Fruit fly (Drosophila melanogaster): ENCODE measurements around the gene kmg.
A peak's percentile ranks its signal among the peaks of the same experiment; 100 is the strongest.

kmg gene

DNA sequence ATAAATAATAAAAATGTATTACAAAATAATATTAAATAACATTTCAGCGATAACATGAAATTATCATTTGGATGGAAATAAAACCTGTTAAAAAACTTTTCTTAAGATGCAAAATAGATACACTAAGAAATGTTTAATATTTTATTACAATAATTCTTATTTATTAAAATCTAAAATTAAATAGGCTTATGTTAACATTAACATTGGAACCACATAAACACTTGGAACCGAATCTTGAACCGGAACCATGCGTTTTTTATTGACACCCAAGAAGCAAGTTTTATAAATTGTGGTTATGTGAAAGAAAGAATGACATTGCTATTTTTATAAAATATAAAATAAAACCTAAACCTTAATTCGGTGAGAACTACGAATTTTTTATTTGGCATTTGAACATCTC, at the start of gene kmg:
Gene kmg (plus strand): TSS at position 301 of the 400 bp plus-strand sequence.
- TF ChIP-seq noc (tag; optimal IDR thresholded peaks at IDR 0.05): no peak

DNA sequence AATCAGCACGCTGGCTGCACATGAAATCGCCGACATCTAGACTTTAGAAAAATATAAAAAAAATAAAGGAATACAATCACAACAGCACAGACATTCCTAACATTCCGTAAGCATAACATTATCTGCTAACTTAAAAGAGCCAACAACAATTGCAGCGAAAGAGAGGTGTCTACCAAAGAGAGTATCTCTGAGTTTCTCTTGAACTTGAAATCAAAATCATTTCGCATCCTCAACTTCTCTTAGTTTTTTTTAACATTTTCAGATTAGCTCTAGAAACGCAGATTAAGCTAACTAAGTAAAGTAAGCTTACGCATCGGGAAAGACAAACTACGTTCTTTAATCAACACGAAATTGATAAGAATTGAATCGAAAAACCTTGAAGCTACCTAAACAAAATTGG, 46.7 kb upstream of the kmg start:
- no peak for TF ChIP-seq noc (tag; optimal IDR thresholded peaks at IDR 0.05)

DNA sequence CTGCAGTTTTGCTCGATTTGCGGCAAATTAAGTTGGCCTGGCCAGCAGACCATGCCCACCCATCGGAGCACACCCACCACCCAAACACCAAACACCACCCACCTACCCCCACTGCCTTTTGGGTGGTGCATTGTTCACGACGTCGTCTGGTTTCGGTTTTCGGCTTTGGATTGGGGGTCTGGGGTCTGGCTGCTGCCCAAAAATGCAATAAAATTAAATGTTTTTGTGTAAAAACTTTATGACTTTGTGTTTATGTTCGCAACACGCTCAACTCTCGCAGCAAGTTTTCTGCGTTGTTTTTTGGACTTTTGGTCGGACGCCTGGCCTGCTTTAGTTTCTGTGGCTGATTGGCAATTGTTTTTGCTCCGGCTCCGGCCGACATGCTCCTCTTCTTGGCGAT, 43.6 kb upstream of the kmg start:
- TF ChIP-seq noc (tag; optimal IDR thresholded peaks at IDR 0.05): no peak

DNA sequence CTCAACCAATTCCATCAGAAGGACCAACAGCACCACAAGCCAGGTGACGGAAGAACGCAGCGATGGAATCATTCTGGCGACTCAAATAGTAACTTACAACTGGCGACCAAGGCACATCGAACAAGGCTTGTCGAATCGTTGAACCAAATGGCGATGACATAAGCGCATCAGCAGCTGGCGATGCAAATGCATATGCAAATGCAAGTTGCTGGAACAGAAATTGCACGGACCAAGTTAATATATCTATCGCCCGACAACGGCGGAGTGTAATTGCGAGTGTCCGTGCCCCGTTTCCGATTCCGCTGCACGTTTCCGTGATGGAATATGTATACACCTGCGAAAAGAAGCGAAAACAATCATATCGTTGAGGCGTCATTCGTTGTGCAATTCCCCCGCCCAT, 41.3 kb upstream of the kmg start, which contains the start of the genes CG44198 and CG43050:
Gene CG44198 (minus strand): TSS at position 101 of the 400 bp plus-strand sequence.
Gene CG43050 (plus strand): TSS at position 261 of the 400 bp plus-strand sequence.
- no peak for TF ChIP-seq noc (tag; optimal IDR thresholded peaks at IDR 0.05)

DNA sequence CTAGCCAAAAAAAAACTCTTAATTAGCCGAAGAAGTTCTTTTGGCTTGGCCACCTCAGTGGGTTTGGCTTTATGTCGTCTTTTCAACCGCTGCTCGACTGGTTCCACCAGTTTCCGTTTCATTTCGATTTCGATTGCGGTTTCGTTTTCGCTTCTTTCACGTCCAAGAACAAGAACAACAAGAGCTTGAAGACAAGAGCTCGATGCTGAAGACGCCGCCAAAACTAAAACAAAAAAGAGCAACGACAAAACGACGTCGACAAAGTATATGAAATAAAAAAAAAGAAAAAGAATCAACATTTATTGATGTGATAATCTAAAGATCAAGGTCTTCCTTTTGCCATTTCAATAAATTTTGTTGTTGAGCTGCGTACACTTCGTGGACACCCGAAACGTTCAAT, 37.8 kb upstream of the kmg start:
- TF ChIP-seq noc (tag; optimal IDR thresholded peaks at IDR 0.05): no peak

DNA sequence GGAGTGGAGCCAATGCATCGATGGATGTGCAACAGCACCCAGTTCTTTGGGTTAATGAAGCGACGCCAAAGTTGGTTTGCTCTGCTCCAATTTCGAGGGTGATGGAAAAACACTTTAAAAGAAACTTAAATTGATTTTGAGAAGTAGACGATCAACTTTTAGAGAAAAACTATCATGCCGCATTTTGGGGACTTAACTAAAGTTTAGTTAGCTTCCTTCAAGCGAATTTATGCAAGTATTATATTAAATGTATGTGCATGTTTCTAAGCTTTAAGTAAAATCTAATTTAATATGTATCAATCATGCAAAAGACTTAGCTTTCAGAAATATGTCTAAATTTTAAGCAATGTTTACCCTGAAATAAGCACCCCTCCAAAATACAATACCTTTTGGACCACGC, 30.0 kb upstream of the kmg start, which contains the start of gene CG5122:
Gene CG5122 (plus strand): TSS at position 301 of the 400 bp plus-strand sequence.
- TF ChIP-seq noc (tag; optimal IDR thresholded peaks at IDR 0.05): no peak

DNA sequence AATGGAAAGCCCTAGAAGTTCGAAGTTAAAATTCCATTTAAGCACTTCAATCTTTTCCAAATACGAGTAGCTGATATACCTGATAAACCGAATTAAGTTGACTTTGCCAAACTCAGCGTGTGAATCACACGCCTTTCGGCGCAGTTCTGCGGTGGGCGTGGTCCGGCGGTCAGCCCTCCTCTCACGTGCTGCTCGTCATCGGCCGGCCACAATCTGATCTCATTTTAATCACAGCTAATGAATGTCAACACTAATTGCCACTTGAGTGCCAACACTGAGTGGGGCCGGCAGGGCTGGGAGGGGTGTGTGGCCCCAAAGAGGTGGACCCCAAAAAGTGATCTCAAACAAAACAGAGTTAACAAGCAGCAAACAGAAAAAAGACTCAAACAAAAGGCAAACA, 24.4 kb upstream of the kmg start:
- no peak for TF ChIP-seq noc (tag; optimal IDR thresholded peaks at IDR 0.05)

DNA sequence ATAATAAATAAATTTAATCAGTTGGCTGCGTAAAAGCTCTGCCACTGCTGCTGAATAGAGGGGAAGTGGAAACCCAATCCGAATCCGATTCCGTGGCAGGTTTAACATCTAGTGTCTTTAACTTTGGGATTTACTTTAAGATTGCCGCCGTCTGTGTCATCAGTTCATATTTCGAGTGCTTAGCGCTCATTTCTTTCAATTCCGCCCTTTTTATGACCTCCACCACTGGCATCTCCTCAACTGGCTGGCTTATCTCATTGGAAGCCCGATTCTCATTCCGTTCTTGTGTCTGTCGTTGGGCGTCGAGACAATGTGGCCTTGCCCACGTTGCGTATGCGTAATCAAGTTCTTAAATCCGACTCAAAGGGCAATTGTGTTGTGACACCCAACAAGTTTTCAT, 19.4 kb upstream of the kmg start:
- TF ChIP-seq noc (tag; optimal IDR thresholded peaks at IDR 0.05): no peak

DNA sequence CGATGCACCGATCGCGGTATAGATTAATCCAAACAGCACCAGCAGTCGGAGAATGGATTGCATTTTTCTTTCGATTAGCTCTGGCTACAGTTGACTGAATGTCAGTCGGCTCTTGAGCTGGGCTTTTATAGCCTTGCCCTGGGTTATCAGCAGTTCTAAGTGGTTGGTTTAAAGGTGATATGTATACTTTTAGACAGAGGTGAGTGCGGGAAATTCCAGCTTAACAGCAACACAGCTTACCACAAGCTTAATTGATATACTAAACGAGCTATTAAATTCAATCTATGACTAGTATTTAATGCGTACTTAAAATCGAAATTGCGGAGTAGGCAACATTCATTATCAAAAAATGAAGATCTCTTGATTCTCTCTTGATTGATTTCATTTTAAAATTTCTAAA, 17.5 kb upstream of the kmg start, which contains the start of gene CG9928:
Gene CG9928 (minus strand): TSS at position 101 of the 400 bp plus-strand sequence.
- no peak for TF ChIP-seq noc (tag; optimal IDR thresholded peaks at IDR 0.05)

DNA sequence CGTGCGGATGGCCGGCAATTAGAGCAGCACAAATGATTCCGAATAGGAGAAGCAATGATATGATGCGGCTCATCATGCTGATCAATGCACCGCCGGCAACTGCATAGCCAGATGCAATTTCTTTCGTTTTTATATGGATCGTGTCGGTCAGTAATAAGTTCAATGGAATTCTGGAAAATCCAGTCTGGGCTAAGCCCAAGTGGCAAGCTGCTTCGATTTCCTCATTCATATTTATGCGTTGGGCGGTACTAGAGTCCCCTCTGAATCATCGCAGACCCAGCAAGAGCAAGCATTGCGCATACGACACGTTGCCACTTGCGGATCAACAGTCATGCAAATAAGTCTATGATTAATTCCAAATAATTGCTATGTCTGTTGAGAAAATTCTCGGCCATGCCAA, 16.8 kb upstream of the kmg start, which contains the start of gene CG16978:
Gene CG16978 (minus strand): TSS at position 101 of the 400 bp plus-strand sequence.
- no peak for TF ChIP-seq noc (tag; optimal IDR thresholded peaks at IDR 0.05)

DNA sequence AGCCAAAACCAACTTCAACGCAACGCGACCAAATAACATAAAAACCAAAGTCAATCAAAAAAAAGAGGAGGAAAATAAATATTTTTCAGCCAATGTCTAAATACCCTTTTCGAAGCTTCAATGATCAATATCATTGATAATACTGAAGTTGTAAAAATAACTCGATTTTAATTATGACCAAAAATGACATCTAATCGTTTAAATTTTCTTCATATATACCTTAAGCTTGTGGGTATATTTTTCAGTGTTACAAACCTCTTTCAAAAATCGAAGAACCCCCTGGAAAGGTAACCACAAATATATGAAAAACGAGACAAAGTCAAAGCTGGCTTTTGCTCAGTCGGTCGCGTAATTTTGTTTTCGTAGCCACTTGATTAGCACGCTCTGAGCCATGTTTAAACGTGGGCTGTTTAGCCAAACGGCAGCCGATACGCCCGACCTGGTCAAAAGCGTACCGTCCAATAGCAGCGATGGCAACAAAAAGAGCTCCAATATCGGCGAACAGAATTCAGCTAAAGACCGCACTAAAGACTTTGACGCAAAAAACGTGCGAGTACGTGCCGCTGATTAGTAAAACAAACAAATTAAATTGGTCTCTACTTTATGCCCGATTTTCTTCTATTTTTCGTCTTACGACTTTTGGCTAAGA, 15.2 kb upstream of the kmg start:
- TF ChIP-seq noc (tag; optimal IDR thresholded peaks at IDR 0.05): peak; percentile 84

DNA sequence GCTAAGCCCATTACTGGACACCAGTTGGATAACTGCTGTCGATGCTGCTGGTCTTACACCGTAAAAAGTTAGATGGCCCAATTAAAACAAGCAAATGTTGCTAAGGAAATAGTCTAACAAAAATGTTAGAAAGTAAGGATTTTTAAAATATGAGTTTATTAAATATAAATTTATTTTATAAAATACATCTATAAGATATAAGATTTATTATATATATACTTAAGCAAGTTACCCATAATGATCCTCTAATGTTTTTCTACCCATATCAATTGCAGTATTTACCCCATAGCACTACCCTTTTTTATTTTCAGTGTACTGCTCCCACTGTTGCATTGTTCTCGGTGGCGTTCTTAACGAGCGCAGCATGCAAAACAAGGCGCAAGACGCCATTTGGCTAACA, 14.1 kb upstream of the kmg start:
- TF ChIP-seq noc (tag; optimal IDR thresholded peaks at IDR 0.05): no peak

DNA sequence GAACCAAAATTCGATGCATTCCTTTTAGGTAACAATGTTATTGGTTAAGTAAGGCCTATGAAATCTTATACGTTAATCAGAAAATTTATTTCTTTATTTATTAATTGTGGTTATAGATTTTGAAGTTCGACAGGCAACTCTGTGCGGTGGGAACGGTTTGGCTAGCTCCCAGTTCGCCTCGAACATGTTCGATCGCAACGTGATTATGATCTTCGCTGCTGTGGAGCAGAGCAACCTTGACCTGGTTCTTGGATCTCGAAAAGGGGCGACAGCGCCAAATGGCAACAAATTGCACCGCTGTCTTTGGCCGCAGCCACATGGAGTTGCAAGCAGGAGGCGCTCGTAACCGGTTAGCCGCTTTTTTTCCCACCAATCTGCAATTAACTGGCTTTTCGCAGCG, 6.0 kb upstream of the kmg start:
- no peak for TF ChIP-seq noc (tag; optimal IDR thresholded peaks at IDR 0.05)

DNA sequence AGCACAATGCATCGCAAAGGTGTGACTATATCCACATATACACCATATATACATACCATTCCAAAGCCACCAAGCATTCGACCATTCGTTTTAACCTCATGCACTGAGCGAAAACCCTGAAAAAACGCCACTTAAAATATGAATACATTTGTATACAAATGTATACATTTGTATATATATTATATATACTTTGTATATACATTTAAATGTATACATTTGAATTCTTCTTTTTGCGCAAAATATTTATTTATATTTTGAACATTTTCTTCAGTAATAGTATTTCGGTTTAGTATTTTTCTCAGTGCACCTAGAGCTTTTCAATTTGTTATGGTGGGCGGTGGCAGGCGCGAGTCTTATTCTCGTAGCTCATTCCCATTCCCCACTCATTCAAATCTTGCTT, 4.0 kb upstream of the kmg start:
- TF ChIP-seq noc (tag; optimal IDR thresholded peaks at IDR 0.05): no peak

DNA sequence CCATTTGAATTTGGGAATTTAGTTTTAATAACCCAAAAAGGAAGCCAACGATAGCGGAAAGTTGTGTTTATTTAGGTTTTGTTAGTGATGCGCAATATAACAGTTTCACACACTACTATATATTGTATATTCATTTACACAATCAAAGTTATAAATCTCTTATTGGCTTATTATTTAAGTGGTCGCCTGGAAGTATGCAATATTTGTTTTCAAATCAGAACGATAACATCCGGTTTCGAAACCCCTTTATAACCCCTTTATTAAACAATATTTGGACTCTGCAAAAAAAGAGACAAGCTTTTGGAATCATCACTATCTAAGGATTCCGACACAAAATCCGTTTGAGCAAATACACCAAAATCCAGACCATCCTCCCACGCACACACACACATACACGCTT, 2.4 kb upstream of the kmg start:
- no peak for TF ChIP-seq noc (tag; optimal IDR thresholded peaks at IDR 0.05)

DNA sequence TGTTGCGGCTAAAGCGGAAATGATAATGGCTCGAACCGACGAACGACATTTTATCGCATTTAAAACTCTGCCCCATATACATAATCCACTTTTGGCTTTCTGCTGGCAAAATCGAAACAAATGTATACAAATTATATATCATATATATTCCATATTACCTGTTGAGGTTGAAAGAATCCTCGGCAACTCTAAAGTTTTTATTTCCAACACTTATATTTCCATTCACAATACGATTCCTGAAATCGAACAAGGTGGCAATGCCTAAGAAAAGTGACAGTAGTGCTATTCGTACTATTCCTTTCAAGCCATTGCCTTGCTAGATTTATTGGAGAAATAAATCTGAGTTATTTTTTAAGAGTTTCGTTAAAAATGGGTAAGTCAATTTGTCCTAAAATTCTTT, 1.8 kb upstream of the kmg start, which contains the start of gene Pk34A:
Gene Pk34A (plus strand): TSS at position 301 of the 400 bp plus-strand sequence.
- TF ChIP-seq noc (tag; optimal IDR thresholded peaks at IDR 0.05): no peak

DNA sequence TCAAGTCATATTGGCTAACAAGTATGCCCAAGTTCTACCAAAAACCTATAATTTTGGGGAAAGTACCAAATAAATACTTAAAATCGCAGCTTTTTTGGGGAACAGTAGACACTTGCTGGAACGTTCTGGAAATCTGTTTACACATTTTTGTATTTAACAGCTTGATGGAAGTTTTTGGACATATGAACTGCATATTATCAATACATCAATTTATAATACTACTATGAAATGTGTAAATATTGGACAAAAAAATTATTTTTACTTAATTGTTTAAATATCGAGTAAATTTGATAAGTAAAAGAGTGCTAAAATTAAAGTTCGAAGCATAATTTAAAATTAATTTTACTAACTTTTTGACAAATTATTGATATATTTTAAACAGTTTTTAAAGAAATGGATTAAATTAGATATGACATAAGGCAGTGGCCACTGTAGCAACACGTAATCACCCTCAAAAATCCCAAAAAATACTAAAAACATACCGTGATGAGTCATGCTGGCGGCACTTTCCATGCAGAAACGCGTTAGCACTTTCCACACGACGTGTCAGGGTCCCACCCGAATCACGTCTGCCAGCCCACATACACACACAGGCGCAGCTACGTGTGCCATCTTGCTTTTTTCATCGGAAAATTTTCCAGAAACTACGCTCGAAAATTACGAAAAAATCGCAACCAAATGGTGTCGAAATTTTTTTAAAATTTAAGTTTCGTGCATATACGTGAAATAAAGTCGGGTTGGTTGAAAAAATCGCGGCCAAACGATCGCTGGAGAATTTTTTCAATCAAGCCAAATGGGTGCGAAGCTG, 4.9 kb downstream of the kmg start, which contains the start of gene Sirt1:
Gene Sirt1 (plus strand): TSS at position 571 of the 808 bp plus-strand sequence.
- peak; percentile 89 for TF ChIP-seq noc (tag; optimal IDR thresholded peaks at IDR 0.05)

Data from whole organism, larva.